Fruit fly (Drosophila melanogaster) whole organism, embryonic: ENCODE data around the gene Prp5.

ENCODE experiments used
- CG11247 ChIP-seq: fragments of 200-800 bp; sonication (Bioruptor generic); IDR thresholded peaks from 2 replicates; pipeline ENCODE4 v1.3.6; 2022; ENCODE audit warnings: missing biosample characterization, missing genetic modification characterization
- CG12104 ChIP-seq: fragments of 200-800 bp; sonication (Bioruptor generic); optimal IDR thresholded peaks from 3 replicates; lab custom pipeline; 2016; ENCODE audit warnings: missing biosample characterization, missing genetic modification characterization
- CG12299 ChIP-seq: fragments of 200-800 bp; sonication (Bioruptor generic); optimal IDR thresholded peaks from 2 replicates; lab custom pipeline; 2018; ENCODE audit warnings: missing biosample characterization, mild to moderate bottlenecking, missing genetic modification characterization
- CG14050 ChIP-seq: fragments of 200-800 bp; sonication (Bioruptor generic); IDR thresholded peaks from 3 replicates; pipeline ENCODE4 v1.3.6; 2022; ENCODE audit warnings: missing biosample characterization, missing genetic modification characterization
- CG15696 ChIP-seq: fragments of 200-800 bp; sonication (Bioruptor generic); optimal IDR thresholded peaks from 2 replicates; lab custom pipeline; 2019; ENCODE audit warnings: missing biosample characterization, mild to moderate bottlenecking, missing genetic modification characterization, moderate library complexity
- CG16813 ChIP-seq: fragments of 200-800 bp; sonication (Bioruptor generic); IDR thresholded peaks from 3 replicates; pipeline ENCODE4 v1.3.6; 2022; ENCODE audit warnings: missing biosample characterization, missing genetic modification characterization; ENCODE audit not compliant: partially characterized antibody
- CG17359 ChIP-seq: fragments of 200-800 bp; sonication (Bioruptor generic); optimal IDR thresholded peaks from 3 replicates; lab custom pipeline; 2018; ENCODE audit warnings: missing biosample characterization, mild to moderate bottlenecking, missing genetic modification characterization, moderate library complexity
- CG17385 ChIP-seq: fragments of 200-800 bp; sonication (Bioruptor generic); optimal IDR thresholded peaks from 3 replicates; lab custom pipeline; 2018; ENCODE audit warnings: missing biosample characterization, mild to moderate bottlenecking, missing genetic modification characterization
- CG1792 ChIP-seq: fragments of 200-800 bp; sonication (Bioruptor generic); optimal IDR thresholded peaks from 2 replicates; lab custom pipeline; 2016; ENCODE audit warnings: missing biosample characterization, missing genetic modification characterization
- CG1832 ChIP-seq: fragments of 200-800 bp; sonication (Bioruptor generic); optimal IDR thresholded peaks from 2 replicates; lab custom pipeline; 2017; ENCODE audit warnings: missing biosample characterization, mild to moderate bottlenecking, missing genetic modification characterization, inconsistent platforms
- CG18476 ChIP-seq: fragments of 200-800 bp; sonication (Bioruptor generic); optimal IDR thresholded peaks from 2 replicates; lab custom pipeline; 2016; ENCODE audit warnings: missing biosample characterization, mild to moderate bottlenecking, missing genetic modification characterization
- CG30403 ChIP-seq: fragments of 200-800 bp; sonication (Bioruptor generic); optimal IDR thresholded peaks from 3 replicates; lab custom pipeline; 2016; ENCODE audit warnings: missing biosample characterization, missing genetic modification characterization
- CG34422 ChIP-seq: fragments of 200-800 bp; sonication (Bioruptor generic); IDR thresholded peaks from 3 replicates; pipeline ENCODE4 v1.3.6; 2022; ENCODE audit warnings: missing biosample characterization, missing genetic modification characterization
- CG3847 ChIP-seq: fragments of 200-800 bp; sonication (Bioruptor generic); IDR thresholded peaks from 2 replicates; pipeline ENCODE4 v1.3.6; 2022; ENCODE audit warnings: missing biosample characterization, missing genetic modification characterization
- CG3995 ChIP-seq: fragments of 200-800 bp; sonication (Bioruptor generic); optimal IDR thresholded peaks from 3 replicates; lab custom pipeline; 2016; ENCODE audit warnings: missing biosample characterization, missing genetic modification characterization
- CG4360 ChIP-seq: fragments of 200-800 bp; sonication (Bioruptor generic); IDR thresholded peaks from 2 replicates; pipeline ENCODE4 v1.3.6; 2022; ENCODE audit warnings: missing biosample characterization, missing genetic modification characterization
- CG4424 ChIP-seq: fragments of 200-800 bp; sonication (Bioruptor generic); optimal IDR thresholded peaks from 3 replicates; lab custom pipeline; 2016; ENCODE audit warnings: missing biosample characterization, missing genetic modification characterization
- CG5953 ChIP-seq: fragments of 200-800 bp; sonication (Bioruptor generic); IDR thresholded peaks from 2 replicates; pipeline ENCODE4 v1.3.6; 2022; ENCODE audit warnings: missing biosample characterization, missing genetic modification characterization
- D19A ChIP-seq: fragments of 200-800 bp; optimal IDR thresholded peaks from 3 replicates; lab custom pipeline; 2019; ENCODE audit warnings: missing biosample characterization, mild to moderate bottlenecking, missing genetic modification characterization, moderate library complexity
- Doc3 ChIP-seq: fragments of 200-800 bp; sonication (Bioruptor generic); IDR thresholded peaks from 3 replicates; pipeline ENCODE4 v1.3.6; 2022; ENCODE audit warnings: missing biosample characterization, missing genetic modification characterization; ENCODE audit not compliant: partially characterized antibody
- E2f1 ChIP-seq: fragments of 200-800 bp; sonication (Bioruptor generic); IDR thresholded peaks from 2 replicates; pipeline ENCODE4 v1.3.6; 2022; ENCODE audit warnings: missing biosample characterization, missing genetic modification characterization
- E2f2 ChIP-seq: fragments of 200-800 bp; sonication (Bioruptor generic); IDR thresholded peaks from 2 replicates; pipeline ENCODE4 v1.3.6; 2022; ENCODE audit warnings: missing biosample characterization, missing genetic modification characterization
- H2.0 ChIP-seq: fragments of 200-800 bp; sonication (Bioruptor generic); IDR thresholded peaks from 2 replicates; pipeline ENCODE4 v1.3.6; 2022; ENCODE audit warnings: missing biosample characterization, missing genetic modification characterization
- Lhr ChIP-seq: fragments of 200-800 bp; sonication (Bioruptor generic); optimal IDR thresholded peaks from 3 replicates; lab custom pipeline; 2017; ENCODE audit warnings: mild to moderate bottlenecking, missing biosample characterization, missing genetic modification reagents, missing genetic modification characterization
- Scr ChIP-seq: fragments of 200-800 bp; sonication (Bioruptor generic); IDR thresholded peaks from 2 replicates; pipeline ENCODE4 v1.3.6; 2022; ENCODE audit warnings: missing biosample characterization, missing genetic modification characterization; ENCODE audit not compliant: partially characterized antibody
- Side ChIP-seq: fragments of 200-800 bp; sonication (Bioruptor generic); optimal IDR thresholded peaks from 2 replicates; lab custom pipeline; 2016; ENCODE audit warnings: missing biosample characterization, missing genetic modification characterization
- Taf1 ChIP-seq: fragments of 200-800 bp; sonication (Bioruptor generic); IDR thresholded peaks from 2 replicates; pipeline ENCODE4 v1.3.6; 2022; ENCODE audit warnings: missing biosample characterization, missing genetic modification characterization
- Trl ChIP-seq, 3 experiments: fragments of >200 bp in 2 of 3; fragments of 200-800 bp in 1 of 3; sonication (Bioruptor generic) in 1 of 3; optimal IDR thresholded peaks; 2 replicates in 1 of 3; 3 replicates in 2 of 3; lab custom pipeline; 2016 to 2017; ENCODE audit warnings: missing biosample characterization in 1 of 3, missing genetic modification characterization in 1 of 3
- amos ChIP-seq: fragments of 200-800 bp; sonication (Bioruptor generic); IDR thresholded peaks from 2 replicates; pipeline ENCODE4 v1.3.6; 2022; ENCODE audit warnings: missing biosample characterization, missing genetic modification characterization; ENCODE audit not compliant: partially characterized antibody
- cad ChIP-seq: fragments of >200 bp; optimal IDR thresholded peaks from 2 replicates; lab custom pipeline; 2017; ENCODE audit warnings: missing biosample characterization, missing genetic modification characterization
- cg ChIP-seq: fragments of 200-800 bp; sonication (Bioruptor generic); optimal IDR thresholded peaks from 3 replicates; lab custom pipeline; 2019; ENCODE audit warnings: missing biosample characterization, mild to moderate bottlenecking, missing genetic modification characterization, moderate library complexity
- crp ChIP-seq, 2 experiments: fragments of 200-800 bp; sonication (Bioruptor generic); optimal IDR thresholded peaks; 2 replicates in 1 of 2; 3 replicates in 1 of 2; lab custom pipeline; 2017; ENCODE audit warnings: missing biosample characterization in 2 of 2, missing genetic modification characterization in 2 of 2, mild to moderate bottlenecking in 1 of 2, moderate library complexity in 1 of 2
- cwo ChIP-seq: fragments of 200-800 bp; sonication (Bioruptor generic); optimal IDR thresholded peaks from 3 replicates; lab custom pipeline; 2017; ENCODE audit warnings: missing biosample characterization, missing genetic modification characterization, mild to moderate bottlenecking, moderate library complexity, missing genetic modification reagents
- dmrt99B ChIP-seq: fragments of 200-800 bp; sonication (Bioruptor generic); optimal IDR thresholded peaks from 2 replicates; lab custom pipeline; 2018; ENCODE audit warnings: missing biosample characterization, mild to moderate bottlenecking, missing genetic modification characterization, moderate library complexity
- gfzf ChIP-seq: fragments of 200-800 bp; sonication (Bioruptor generic); optimal IDR thresholded peaks from 2 replicates; lab custom pipeline; 2016; ENCODE audit warnings: missing biosample characterization, mild to moderate bottlenecking, missing genetic modification characterization, moderate library complexity
- gsb-n ChIP-seq: fragments of 200-800 bp; sonication (Bioruptor generic); optimal IDR thresholded peaks from 3 replicates; lab custom pipeline; 2018; ENCODE audit warnings: missing biosample characterization, mild to moderate bottlenecking, missing genetic modification characterization
- ham ChIP-seq: fragments of 200-800 bp; sonication (Bioruptor generic); IDR thresholded peaks from 2 replicates; pipeline ENCODE4 v1.3.6; 2022; ENCODE audit warnings: missing biosample characterization, missing genetic modification characterization
- knrl ChIP-seq: fragments of 200-800 bp; sonication (Bioruptor generic); IDR thresholded peaks from 3 replicates; pipeline ENCODE4 v1.3.6; 2022; ENCODE audit warnings: missing biosample characterization, missing genetic modification characterization; ENCODE audit not compliant: partially characterized antibody
- lov ChIP-seq, 2 experiments: fragments of 200-800 bp in 1 of 2; fragments of >200 bp in 1 of 2; sonication (Bioruptor generic) in 1 of 2; IDR thresholded peaks in 1 of 2; optimal IDR thresholded peaks in 1 of 2; 2 replicates in 1 of 2; 3 replicates in 1 of 2; pipeline versions ENCODE4 v1.3.6 to Lab custom; 2017 to 2022; ENCODE audit warnings: missing biosample characterization in 1 of 2, missing genetic modification characterization in 1 of 2
- otp ChIP-seq: fragments of 200-800 bp; sonication (Bioruptor generic); IDR thresholded peaks from 3 replicates; pipeline ENCODE4, ENCODE4 v1.3.6; 2022; ENCODE audit warnings: missing biosample characterization, missing genetic modification characterization
- phol ChIP-seq: fragments of 200-800 bp; sonication (Bioruptor generic); optimal IDR thresholded peaks from 3 replicates; lab custom pipeline; 2018; ENCODE audit warnings: missing biosample characterization, mild to moderate bottlenecking, missing genetic modification characterization, moderate library complexity
- pzg ChIP-seq: fragments of 200-800 bp; sonication (Bioruptor generic); optimal IDR thresholded peaks from 3 replicates; lab custom pipeline; 2018; ENCODE audit warnings: missing biosample characterization, mild to moderate bottlenecking, missing genetic modification characterization, moderate library complexity
- scrt ChIP-seq: fragments of 200-800 bp; sonication (Bioruptor generic); optimal IDR thresholded peaks from 2 replicates; lab custom pipeline; 2018; ENCODE audit warnings: missing biosample characterization, mild to moderate bottlenecking, missing genetic modification characterization, moderate library complexity
- sd ChIP-seq: fragments of 200-800 bp; sonication (Bioruptor generic); optimal IDR thresholded peaks from 3 replicates; lab custom pipeline; 2018; ENCODE audit warnings: missing biosample characterization, mild to moderate bottlenecking, missing genetic modification characterization, moderate library complexity
- seq ChIP-seq: fragments of 200-800 bp; sonication (Bioruptor generic); IDR thresholded peaks from 2 replicates; pipeline ENCODE4 v1.3.6; 2022; ENCODE audit warnings: missing biosample characterization, missing genetic modification characterization
- slbo ChIP-seq: fragments of 200-800 bp; sonication (Bioruptor generic); IDR thresholded peaks from 2 replicates; pipeline ENCODE4 v1.3.6; 2022; ENCODE audit warnings: missing biosample characterization, missing genetic modification characterization
- vfl ChIP-seq: fragments of 200-800 bp; sonication (Bioruptor generic); optimal IDR thresholded peaks from 2 replicates; lab custom pipeline; 2016; ENCODE audit warnings: missing biosample characterization, missing genetic modification characterization
- yki ChIP-seq: fragments of >200 bp; optimal IDR thresholded peaks from 3 replicates; lab custom pipeline; 2018

Gene Prp5

dm6 chrX:15319699-15320482, 25.1 kb upstream of the Prp5 start (continued):
- no peak for TF ChIP-seq gsb-n (tag; lab: Kevin White, UChicago)
- no peak for TF ChIP-seq CG12104 (GFP tag; lab: Kevin White, UChicago)
- TF ChIP-seq Trl (optimal IDR thresholded peaks at IDR 0.05; lab: Kevin White, UChicago) = no peak
- no peak for TF ChIP-seq Trl (GFP tag; optimal IDR thresholded peaks at IDR 0.05; lab: Kevin White, UChicago)
- TF ChIP-seq CG5953 (GFP tag; lab: Robert Waterston, UW) = no peak
- TF ChIP-seq CG3995 (GFP tag; lab: Kevin White, UChicago) = peak; percentile 77
- no peak for TF ChIP-seq otp (GFP tag; lab: Robert Waterston, UW)
- TF ChIP-seq Lhr (GFP tag; lab: Kevin White, UChicago) = peak; percentile 19
- TF ChIP-seq pzg = peak; percentile 71
- TF ChIP-seq sd (tag; lab: Kevin White, UChicago) = peak; percentile 25
- TF ChIP-seq CG14050 = no peak
- TF ChIP-seq amos = peak; percentile 29; the same call in 1 of the 2 replicates
- peak; percentile 84 for TF ChIP-seq gfzf
- TF ChIP-seq CG30403 (GFP tag; lab: Kevin White, UChicago) = no peak
- TF ChIP-seq CG4360 (GFP tag; lab: Robert Waterston, UW) = peak; percentile 92
- peak; percentile 2 for TF ChIP-seq dmrt99B
- TF ChIP-seq CG18476 (GFP tag; lab: Kevin White, UChicago) = no peak
- TF ChIP-seq seq = 0 out of 2 replicates have a peak, but pooled peaks have one; percentile 13
- TF ChIP-seq Side (GFP tag; lab: Kevin White, UChicago) = no peak
- peak; percentile 22; the same call in 2 of the 3 replicates for TF ChIP-seq knrl (GFP tag; lab: Robert Waterston, UW)
- no peak for TF ChIP-seq vfl (GFP tag; lab: Kevin White, UChicago)
- TF ChIP-seq CG11247 (GFP tag; lab: Robert Waterston, UW) = no peak
- peak; percentile 55 for TF ChIP-seq cg (GFP tag; lab: Kevin White, UChicago)
- TF ChIP-seq lov (optimal IDR thresholded peaks at IDR 0.05; lab: Kevin White, UChicago) = no peak
- no peak for TF ChIP-seq lov (GFP tag; IDR thresholded peaks at IDR 0.05; lab: Robert Waterston, UW)
- TF ChIP-seq CG17385 (GFP tag; lab: Kevin White, UChicago) = no peak
- no peak for TF ChIP-seq slbo (GFP tag; lab: Robert Waterston, UW)
- no peak for TF ChIP-seq CG12299 (tag; lab: Kevin White, UChicago)
- 0 out of 3 replicates have a peak, but pooled peaks have one; percentile 29 for TF ChIP-seq CG16813 (GFP tag; lab: Robert Waterston, UW)
- TF ChIP-seq CG17359 (tag; lab: Kevin White, UChicago) = no peak
- TF ChIP-seq CG15696 (tag; lab: Kevin White, UChicago) = no peak
- no peak for TF ChIP-seq CG34422 (GFP tag; lab: Robert Waterston, UW)
- no peak for TF ChIP-seq H2.0 (GFP tag; lab: Robert Waterston, UW)
- no peak for TF ChIP-seq E2f1 (GFP tag; lab: Robert Waterston, UW)
- TF ChIP-seq ham = no peak
- TF ChIP-seq D19A (tag; lab: Kevin White, UChicago) = peak; percentile 2
- TF ChIP-seq CG3847 (GFP tag; lab: Robert Waterston, UW) = peak; percentile 34
- no peak for TF ChIP-seq cad (GFP tag; lab: Kevin White, UChicago)
- no peak for TF ChIP-seq Doc3 (GFP tag; lab: Robert Waterston, UW)
- TF ChIP-seq scrt = no peak
- peak; percentile 76 for TF ChIP-seq phol (tag; lab: Kevin White, UChicago)
- peak in 1 of 2 experiments; percentile 64 for TF ChIP-seq crp (GFP tag; optimal IDR thresholded peaks at IDR 0.05; lab: Kevin White, UChicago)
- no peak for TF ChIP-seq CG1832
- no peak for TF ChIP-seq CG1792 (GFP tag; lab: Kevin White, UChicago)
- peak; percentile 43 for TF ChIP-seq Scr (GFP tag; lab: Robert Waterston, UW)
- no peak for TF ChIP-seq CG4424 (GFP tag; lab: Kevin White, UChicago)
- TF ChIP-seq yki = no peak
- TF ChIP-seq Taf1 = no peak
- TF ChIP-seq E2f2 = no peak
- TF ChIP-seq cwo (GFP tag; lab: Kevin White, UChicago) = no peak
